Fruit fly (Drosophila melanogaster) whole organism, embryonic: Measurements from ENCODE around the gene CG17929.

Experiments used
- Bteb2 ChIP-seq: fragments of 200-800 bp; sonication (Bioruptor generic); optimal IDR thresholded peaks from 2 replicates; lab custom pipeline; 2016; ENCODE audit warnings: missing biosample characterization, missing genetic modification characterization
- CG10274 ChIP-seq: fragments of 200-800 bp; sonication (Bioruptor generic); optimal IDR thresholded peaks from 3 replicates; lab custom pipeline; 2017; ENCODE audit warnings: missing biosample characterization, mild to moderate bottlenecking, missing genetic modification characterization
- CG11560 ChIP-seq: fragments of 200-800 bp; sonication (Bioruptor generic); IDR thresholded peaks from 3 replicates; pipeline ENCODE4 v1.3.6; 2022; ENCODE audit warnings: missing biosample characterization, missing genetic modification characterization
- CG12155 ChIP-seq: fragments of 200-800 bp; sonication (Bioruptor generic); optimal IDR thresholded peaks from 3 replicates; lab custom pipeline; 2016; ENCODE audit warnings: missing biosample characterization, missing genetic modification characterization
- CG12219 ChIP-seq: fragments of 200-800 bp; sonication (Bioruptor generic); optimal IDR thresholded peaks from 3 replicates; lab custom pipeline; 2018; ENCODE audit warnings: missing biosample characterization, mild to moderate bottlenecking, missing genetic modification characterization
- CG13287 ChIP-seq: fragments of 200-800 bp; sonication (Bioruptor generic); IDR thresholded peaks from 2 replicates; pipeline ENCODE4 v1.3.6; 2022; ENCODE audit warnings: missing biosample characterization, missing genetic modification characterization; ENCODE audit not compliant: partially characterized antibody
- CG13296 ChIP-seq: fragments of 200-800 bp; sonication (Bioruptor generic); optimal IDR thresholded peaks from 3 replicates; lab custom pipeline; 2018; ENCODE audit warnings: missing biosample characterization, mild to moderate bottlenecking, missing genetic modification characterization
- CG14860 ChIP-seq: fragments of 200-800 bp; sonication (Bioruptor generic); IDR thresholded peaks from 3 replicates; pipeline ENCODE4 v1.3.6; 2022; ENCODE audit warnings: missing biosample characterization, missing genetic modification characterization; ENCODE audit not compliant: partially characterized antibody
- CG15011 ChIP-seq: fragments of 200-800 bp; sonication (Bioruptor generic); optimal IDR thresholded peaks from 3 replicates; lab custom pipeline; 2018; ENCODE audit warnings: missing biosample characterization, mild to moderate bottlenecking, missing genetic modification characterization
- CG16815 ChIP-seq: fragments of 200-800 bp; sonication (Bioruptor generic); optimal IDR thresholded peaks from 3 replicates; lab custom pipeline; 2017; ENCODE audit warnings: missing biosample characterization, mild to moderate bottlenecking, missing genetic modification characterization
- CG17568 ChIP-seq: fragments of 200-800 bp; sonication (Bioruptor generic); optimal IDR thresholded peaks from 2 replicates; lab custom pipeline; 2018; ENCODE audit warnings: missing biosample characterization, mild to moderate bottlenecking, missing genetic modification characterization, moderate library complexity
- CG31224 ChIP-seq: fragments of 200-800 bp; sonication (Bioruptor generic); IDR thresholded peaks from 2 replicates; pipeline ENCODE4 v1.3.6; 2022; ENCODE audit warnings: missing biosample characterization, missing genetic modification characterization
- CG4424 ChIP-seq: fragments of 200-800 bp; sonication (Bioruptor generic); optimal IDR thresholded peaks from 3 replicates; lab custom pipeline; 2016; ENCODE audit warnings: missing biosample characterization, missing genetic modification characterization
- CG5953 ChIP-seq: fragments of 200-800 bp; sonication (Bioruptor generic); IDR thresholded peaks from 2 replicates; pipeline ENCODE4 v1.3.6; 2022; ENCODE audit warnings: missing biosample characterization, missing genetic modification characterization
- CG6254 ChIP-seq: fragments of 200-800 bp; sonication (Bioruptor generic); optimal IDR thresholded peaks from 3 replicates; lab custom pipeline; 2017; ENCODE audit warnings: mild to moderate bottlenecking, missing biosample characterization, missing genetic modification reagents, missing genetic modification characterization
- CG8281 ChIP-seq: fragments of 200-800 bp; sonication (Bioruptor generic); optimal IDR thresholded peaks from 2 replicates; lab custom pipeline; 2018; ENCODE audit warnings: missing biosample characterization, mild to moderate bottlenecking, missing genetic modification characterization, moderate library complexity
- CG9817 ChIP-seq: fragments of 200-800 bp; sonication (Bioruptor generic); optimal IDR thresholded peaks from 2 replicates; lab custom pipeline; 2018; ENCODE audit warnings: missing biosample characterization, mild to moderate bottlenecking, missing genetic modification characterization, moderate library complexity
- Doc3 ChIP-seq: fragments of 200-800 bp; sonication (Bioruptor generic); IDR thresholded peaks from 3 replicates; pipeline ENCODE4 v1.3.6; 2022; ENCODE audit warnings: missing biosample characterization, missing genetic modification characterization; ENCODE audit not compliant: partially characterized antibody
- Dref ChIP-seq: fragments of 200-800 bp; sonication (Bioruptor generic); IDR thresholded peaks from 2 replicates; pipeline ENCODE4 v1.3.6; 2022; ENCODE audit warnings: missing biosample characterization, missing genetic modification characterization
- Ets65A ChIP-seq: fragments of 200-800 bp; sonication (Bioruptor generic); peaks from one replicate; lab custom pipeline; 2016; ENCODE audit warnings: missing biosample characterization, missing genetic modification characterization
- Jarid2 ChIP-seq: fragments of 200-800 bp; sonication (Bioruptor generic); optimal IDR thresholded peaks from 3 replicates; lab custom pipeline; 2017; ENCODE audit warnings: mild to moderate bottlenecking, missing biosample characterization, missing genetic modification reagents, missing genetic modification characterization
- Max ChIP-seq: fragments of 200-800 bp; sonication (Bioruptor generic); optimal IDR thresholded peaks from 2 replicates; lab custom pipeline; 2016; ENCODE audit warnings: missing biosample characterization, mild to moderate bottlenecking, missing genetic modification characterization
- Optix ChIP-seq: fragments of 200-800 bp; sonication (Bioruptor generic); IDR thresholded peaks from 3 replicates; pipeline ENCODE4 v1.3.6; 2022; ENCODE audit warnings: missing biosample characterization, missing genetic modification characterization
- PHDP ChIP-seq: fragments of 200-800 bp; sonication (Bioruptor generic); optimal IDR thresholded peaks from 3 replicates; lab custom pipeline; 2018; ENCODE audit warnings: missing biosample characterization, mild to moderate bottlenecking, missing genetic modification characterization, moderate library complexity
- Poxn ChIP-seq: fragments of 200-800 bp; sonication (Bioruptor generic); IDR thresholded peaks from 2 replicates; pipeline ENCODE4 v1.3.6; 2022; ENCODE audit warnings: missing biosample characterization, missing genetic modification characterization
- Taf1 ChIP-seq: fragments of 200-800 bp; sonication (Bioruptor generic); IDR thresholded peaks from 2 replicates; pipeline ENCODE4 v1.3.6; 2022; ENCODE audit warnings: missing biosample characterization, missing genetic modification characterization
- abd-A ChIP-seq: fragments of 200-800 bp; sonication (Bioruptor generic); optimal IDR thresholded peaks from 3 replicates; lab custom pipeline; 2019; ENCODE audit warnings: missing biosample characterization, mild to moderate bottlenecking, missing genetic modification characterization, moderate library complexity
- ap ChIP-seq: fragments of 200-800 bp; sonication (Bioruptor generic); IDR thresholded peaks from 2 replicates; pipeline ENCODE4 v1.3.6; 2022; ENCODE audit warnings: missing biosample characterization, missing genetic modification characterization
- bigmax ChIP-seq: fragments of 200-800 bp; sonication (Bioruptor generic); optimal IDR thresholded peaks from 2 replicates; lab custom pipeline; 2018; ENCODE audit warnings: missing biosample characterization, mild to moderate bottlenecking, missing genetic modification characterization
- cg ChIP-seq: fragments of 200-800 bp; sonication (Bioruptor generic); optimal IDR thresholded peaks from 3 replicates; lab custom pipeline; 2019; ENCODE audit warnings: missing biosample characterization, mild to moderate bottlenecking, missing genetic modification characterization, moderate library complexity
- dati ChIP-seq: fragments of 200-800 bp; sonication (Bioruptor generic); IDR thresholded peaks from 2 replicates; pipeline ENCODE4 v1.3.6; 2022; ENCODE audit warnings: missing biosample characterization, missing genetic modification characterization
- ewg ChIP-seq: fragments of 200-800 bp; sonication (Bioruptor generic); optimal IDR thresholded peaks from 3 replicates; lab custom pipeline; 2017; ENCODE audit warnings: mild to moderate bottlenecking, missing biosample characterization, missing genetic modification reagents, missing genetic modification characterization
- fru ChIP-seq: fragments of >200 bp; optimal IDR thresholded peaks from 2 replicates; lab custom pipeline; 2017
- gcm ChIP-seq: fragments of 200-800 bp; sonication (Bioruptor generic); optimal IDR thresholded peaks from 2 replicates; lab custom pipeline; 2019; ENCODE audit warnings: missing biosample characterization, mild to moderate bottlenecking, missing genetic modification characterization, moderate library complexity
- gfzf ChIP-seq: fragments of 200-800 bp; sonication (Bioruptor generic); optimal IDR thresholded peaks from 2 replicates; lab custom pipeline; 2016; ENCODE audit warnings: missing biosample characterization, mild to moderate bottlenecking, missing genetic modification characterization, moderate library complexity
- lmd ChIP-seq: fragments of 200-800 bp; sonication (Bioruptor generic); IDR thresholded peaks from 2 replicates; pipeline ENCODE4 v1.3.6; 2022; ENCODE audit warnings: missing biosample characterization, missing genetic modification characterization
- lov ChIP-seq, 2 experiments: fragments of 200-800 bp in 1 of 2; fragments of >200 bp in 1 of 2; sonication (Bioruptor generic) in 1 of 2; IDR thresholded peaks in 1 of 2; optimal IDR thresholded peaks in 1 of 2; 2 replicates in 1 of 2; 3 replicates in 1 of 2; pipeline versions ENCODE4 v1.3.6 to Lab custom; 2017 to 2022; ENCODE audit warnings: missing biosample characterization in 1 of 2, missing genetic modification characterization in 1 of 2
- otp ChIP-seq: fragments of 200-800 bp; sonication (Bioruptor generic); IDR thresholded peaks from 3 replicates; pipeline ENCODE4, ENCODE4 v1.3.6; 2022; ENCODE audit warnings: missing biosample characterization, missing genetic modification characterization
- sens-2 ChIP-seq: fragments of 200-800 bp; sonication (Bioruptor generic); IDR thresholded peaks from 2 replicates; pipeline ENCODE4 v1.3.6; 2022; ENCODE audit warnings: missing biosample characterization, missing genetic modification characterization
- seq ChIP-seq: fragments of 200-800 bp; sonication (Bioruptor generic); IDR thresholded peaks from 2 replicates; pipeline ENCODE4 v1.3.6; 2022; ENCODE audit warnings: missing biosample characterization, missing genetic modification characterization
- sim ChIP-seq: fragments of 200-800 bp; sonication (Bioruptor generic); IDR thresholded peaks from 2 replicates; pipeline ENCODE4 v1.3.6; 2022; ENCODE audit warnings: missing biosample characterization, missing genetic modification characterization
- slp2 ChIP-seq: fragments of 200-800 bp; sonication (Bioruptor generic); optimal IDR thresholded peaks from 2 replicates; lab custom pipeline; 2016; ENCODE audit warnings: missing biosample characterization, missing genetic modification characterization
- sr ChIP-seq: fragments of 200-800 bp; sonication (Bioruptor generic); IDR thresholded peaks from 3 replicates; pipeline ENCODE4 v1.3.6; 2022; ENCODE audit warnings: missing biosample characterization, missing genetic modification characterization
- toy ChIP-seq: fragments of 200-800 bp; sonication (Bioruptor generic); IDR thresholded peaks from 2 replicates; pipeline ENCODE4 v1.3.6; 2022; ENCODE audit warnings: missing biosample characterization, missing genetic modification characterization
- wdn ChIP-seq: fragments of 200-800 bp; sonication (Bioruptor generic); IDR thresholded peaks from 2 replicates; pipeline ENCODE4 v1.3.6; 2022; ENCODE audit warnings: missing biosample characterization, missing genetic modification characterization
- yki ChIP-seq: fragments of >200 bp; optimal IDR thresholded peaks from 3 replicates; lab custom pipeline; 2018
- zen2 ChIP-seq: fragments of 200-800 bp; sonication (Bioruptor generic); IDR thresholded peaks from 3 replicates; pipeline ENCODE4 v1.3.6; 2022; ENCODE audit warnings: missing biosample characterization, missing genetic modification characterization; ENCODE audit not compliant: partially characterized antibody
- zf30C ChIP-seq: fragments of 200-800 bp; sonication (Bioruptor generic); optimal IDR thresholded peaks from 3 replicates; lab custom pipeline; 2018; ENCODE audit warnings: missing biosample characterization, mild to moderate bottlenecking, missing genetic modification characterization

The CG17929 gene

dm6 chr3R:16280003-16280998 is 45.0 kb upstream of the CG17929 start (continued):
- TF ChIP-seq CG12219 (GFP tag; lab: Kevin White, UChicago) (peak; percentile 99), sim (peak; percentile 100), fru (lab: Kevin White, UChicago) (no peak), CG12155 (GFP tag; lab: Kevin White, UChicago) (peak; percentile 99), Max (GFP tag; lab: Kevin White, UChicago) (peak; percentile 99), CG13296 (GFP tag; lab: Kevin White, UChicago) (peak; percentile 99), CG4424 (GFP tag; lab: Kevin White, UChicago) (peak; percentile 99), gfzf (GFP tag; lab: Kevin White, UChicago) (peak; percentile 42), zen2 (GFP tag; lab: Robert Waterston, UW) (no peak; the same call in 2 of the 3 replicates), Jarid2 (peak; percentile 92), CG14860 (GFP tag; lab: Robert Waterston, UW) (no peak), zf30C (GFP tag; lab: Kevin White, UChicago) (peak; percentile 100), Bteb2 (peak; percentile 100), Taf1 (GFP tag; lab: Robert Waterston, UW) (peak; percentile 98), sens-2 (GFP tag; lab: Robert Waterston, UW) (peak; percentile 98), Optix (GFP tag; lab: Robert Waterston, UW) (peak; percentile 80; the same call in 2 of the 3 replicates), bigmax (peak; percentile 75), ewg (GFP tag; lab: Kevin White, UChicago) (peak; percentile 97), yki (lab: Kevin White, UChicago) (peak; percentile 38), CG6254 (GFP tag; lab: Kevin White, UChicago) (peak; percentile 96), PHDP (tag; lab: Kevin White, UChicago) (peak; percentile 100), gcm (GFP tag; lab: Kevin White, UChicago) (peak; percentile 100), dati (GFP tag; lab: Robert Waterston, UW) (peak; percentile 99), ap (GFP tag; lab: Robert Waterston, UW) (peak; percentile 99), CG15011 (GFP tag; lab: Kevin White, UChicago) (peak; percentile 99), cg (GFP tag; lab: Kevin White, UChicago) (peak; percentile 86), seq (GFP tag; lab: Robert Waterston, UW) (peak; percentile 100), CG16815 (peak; percentile 99), lov (optimal IDR thresholded peaks at IDR 0.05; lab: Kevin White, UChicago) (no peak), lov (GFP tag; IDR thresholded peaks at IDR 0.05; lab: Robert Waterston, UW) (peak; percentile 99), wdn (GFP tag; lab: Robert Waterston, UW) (peak; percentile 99), abd-A (tag; lab: Kevin White, UChicago) (peak; percentile 92), CG17568 (GFP tag; lab: Kevin White, UChicago) (peak; percentile 99), CG11560 (tag; lab: Robert Waterston, UW) (peak; percentile 89; the same call in 2 of the 3 replicates), lmd (GFP tag; lab: Robert Waterston, UW) (peak; percentile 99), CG9817 (tag; lab: Kevin White, UChicago) (peak; percentile 99), CG13287 (peak; percentile 48; the same call in 1 of the 2 replicates), toy (GFP tag; lab: Robert Waterston, UW) (peak; percentile 98), CG10274 (GFP tag; lab: Kevin White, UChicago) (peak; percentile 93), sr (peak; percentile 94), slp2 (GFP tag; lab: Kevin White, UChicago) (peak; percentile 99), Poxn (GFP tag; lab: Robert Waterston, UW) (peak; percentile 98), CG31224 (GFP tag; lab: Robert Waterston, UW) (peak; percentile 98), Doc3 (GFP tag; lab: Robert Waterston, UW) (0 out of 3 replicates have a peak, but pooled peaks have one; percentile 26), CG8281 (peak; percentile 95), otp (peak; percentile 99), Dref (no peak), Ets65A (GFP tag; lab: Kevin White, UChicago) (peak; percentile 100), CG5953 (GFP tag; lab: Robert Waterston, UW) (peak; percentile 98)
